Worm (Caenorhabditis elegans): ENCODE measurements around the gene phf-15.

- TF ChIP-seq ztf-29 (GFP tag; IDR thresholded peaks at IDR 0.05) = no peak
- TF ChIP-seq tab-1 (GFP tag; IDR thresholded peaks at IDR 0.05) = no peak
- no peak for TF ChIP-seq ref-1 (GFP tag; conservative IDR thresholded peaks at IDR 0.05)
Observed at ce11 chrIII:3377134-3377533, 54.5 kb downstream of the phf-15 start.
